Fruit fly (Drosophila melanogaster): ENCODE results near the gene kst.

dm6 chr3L:3308676-3309613 lies 27.7 kb upstream of the kst start:
- TF ChIP-seq Crg-1 (GFP tag; optimal IDR thresholded peaks at IDR 0.05) = peak; percentile 17
- no peak for TF ChIP-seq pad (GFP tag; optimal IDR thresholded peaks at IDR 0.05)
- TF ChIP-seq CG14711 (tag; optimal IDR thresholded peaks at IDR 0.05) = no peak
- TF ChIP-seq CG1620 (GFP tag; optimal IDR thresholded peaks at IDR 0.05) = no peak
- TF ChIP-seq Clk (GFP tag; optimal IDR thresholded peaks at IDR 0.05) = no peak
- no peak for TF ChIP-seq toe (GFP tag; optimal IDR thresholded peaks at IDR 0.05)
- TF ChIP-seq Hr96 (GFP tag; optimal IDR thresholded peaks at IDR 0.05) = no peak
- TF ChIP-seq ovo (GFP tag; optimal IDR thresholded peaks at IDR 0.05) = no peak
- peak; percentile 94 for TF ChIP-seq cic (GFP tag; optimal IDR thresholded peaks at IDR 0.05)

Data from whole organism, adult.